Fruit fly (Drosophila melanogaster) whole organism, embryonic: Measurements from ENCODE around the gene sno.

ENCODE experiments used
- CG10654 ChIP-seq: fragments of 200-800 bp; sonication (Bioruptor generic); optimal IDR thresholded peaks from 2 replicates; lab custom pipeline; 2016; ENCODE audit warnings: missing biosample characterization, missing genetic modification characterization
- CG14667 ChIP-seq: fragments of 200-800 bp; sonication (Bioruptor generic); IDR thresholded peaks from 2 replicates; pipeline ENCODE4 v1.3.6; 2022; ENCODE audit warnings: missing biosample characterization, missing genetic modification characterization
- CG4617 ChIP-seq: fragments of 200-800 bp; sonication (Bioruptor generic); optimal IDR thresholded peaks from 3 replicates; lab custom pipeline; 2016; ENCODE audit warnings: missing biosample characterization, missing genetic modification characterization, borderline replicate concordance
- Rx ChIP-seq: fragments of 200-800 bp; sonication (Bioruptor generic); IDR thresholded peaks from 2 replicates; pipeline ENCODE4 v1.3.6; 2022; ENCODE audit warnings: missing biosample characterization, missing genetic modification characterization
- ato ChIP-seq: fragments of 200-800 bp; sonication (Bioruptor generic); IDR thresholded peaks from 2 replicates; pipeline ENCODE4 v1.3.6; 2022; ENCODE audit warnings: missing biosample characterization, missing genetic modification characterization; ENCODE audit not compliant: partially characterized antibody
- az2 ChIP-seq: fragments of 200-800 bp; sonication (Bioruptor generic); optimal IDR thresholded peaks from 3 replicates; lab custom pipeline; 2016; ENCODE audit warnings: missing biosample characterization, missing genetic modification characterization

DNA sequence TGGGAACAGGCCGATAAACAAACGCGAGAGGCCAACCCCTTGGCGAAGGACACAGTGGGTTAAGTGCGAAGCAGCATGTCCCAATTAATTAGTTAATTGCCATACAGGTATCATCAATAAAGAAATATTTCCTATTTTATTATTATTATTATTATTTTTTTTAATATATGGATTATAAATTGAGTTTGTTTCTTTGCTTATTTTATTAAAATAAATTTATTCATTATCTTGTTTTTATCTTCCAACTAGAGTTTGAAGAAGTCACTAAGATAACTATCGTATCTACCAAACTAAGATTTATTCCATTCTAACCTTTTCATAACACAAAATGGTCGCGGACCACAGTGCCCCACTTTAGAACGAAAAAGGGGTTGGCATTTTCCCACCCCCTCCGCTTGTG is 3.4 kb downstream of the sno start:
- TF ChIP-seq ato (no peak), CG4617 (GFP tag; lab: Kevin White, UChicago) (no peak), CG10654 (GFP tag; lab: Kevin White, UChicago) (no peak), az2 (no peak), CG14667 (GFP tag; lab: Robert Waterston, UW) (no peak), Rx (GFP tag; lab: Robert Waterston, UW) (no peak)
